Fruit fly (Drosophila melanogaster) whole organism, embryonic: ENCODE data around the gene Glut4EF.

Source experiments
- CG31388 ChIP-seq: fragments of 200-800 bp; sonication (Bioruptor generic); optimal IDR thresholded peaks from 2 replicates; lab custom pipeline; 2016; ENCODE audit warnings: missing biosample characterization, missing genetic modification characterization
- CG42726 ChIP-seq: fragments of 200-800 bp; sonication (Bioruptor generic); IDR thresholded peaks from 2 replicates; pipeline ENCODE4 v1.3.6; 2022; ENCODE audit warnings: missing biosample characterization, missing genetic modification characterization; ENCODE audit not compliant: partially characterized antibody
- Rfx ChIP-seq: fragments of 200-800 bp; sonication (Bioruptor generic); IDR thresholded peaks from 2 replicates; pipeline ENCODE4 v1.3.6; 2022; ENCODE audit warnings: missing biosample characterization, missing genetic modification characterization
- crc ChIP-seq: fragments of 200-800 bp; sonication (Bioruptor generic); optimal IDR thresholded peaks from 2 replicates; lab custom pipeline; 2016; ENCODE audit warnings: missing biosample characterization, missing genetic modification characterization
- ftz-f1 ChIP-seq: fragments of 200-800 bp; sonication (Bioruptor generic); optimal IDR thresholded peaks from 2 replicates; lab custom pipeline; 2016; ENCODE audit warnings: missing biosample characterization, missing genetic modification characterization
- kay ChIP-seq: fragments of 200-800 bp; sonication (Bioruptor generic); optimal IDR thresholded peaks from 2 replicates; lab custom pipeline; 2016; ENCODE audit warnings: missing biosample characterization, missing genetic modification characterization
- sd ChIP-seq: fragments of 200-800 bp; sonication (Bioruptor generic); optimal IDR thresholded peaks from 3 replicates; lab custom pipeline; 2018; ENCODE audit warnings: missing biosample characterization, mild to moderate bottlenecking, missing genetic modification characterization, moderate library complexity

dm6 chr3R:10042024-10042663 lies 167.7 kb downstream of the Glut4EF start:
- no peak for TF ChIP-seq CG42726
- TF ChIP-seq crc (GFP tag; lab: Kevin White, UChicago) = no peak
- TF ChIP-seq CG31388 (GFP tag; lab: Kevin White, UChicago) = no peak
- no peak for TF ChIP-seq Rfx (GFP tag; lab: Robert Waterston, UW)
- no peak for TF ChIP-seq kay (GFP tag; lab: Kevin White, UChicago)
- TF ChIP-seq ftz-f1 (GFP tag; lab: Kevin White, UChicago) = no peak
- no peak for TF ChIP-seq sd (tag; lab: Kevin White, UChicago)
